Worm (Caenorhabditis elegans) whole organism, L4/young adult: Measurements from ENCODE around the gene Y70G10A.3.

Experiments
- W03F9.2 ChIP-seq: fragments of 150-350 bp; optimal IDR thresholded peaks from 2 replicates; lab custom pipeline; 2014; ENCODE audit warnings: missing biosample characterization, missing genetic modification characterization
- dao-5 ChIP-seq: sonication (generic microtip); optimal IDR thresholded peaks from 2 replicates; lab custom pipeline; 2016; ENCODE audit warnings: missing genotype, missing genetic modification characterization, moderate library complexity, missing compliant biosample characterization
- him-1 ChIP-seq: sonication (generic microtip); optimal IDR thresholded peaks from 2 replicates; lab custom pipeline; 2016; ENCODE audit warnings: missing genotype, missing genetic modification reagents, missing genetic modification characterization, missing compliant biosample characterization

DNA sequence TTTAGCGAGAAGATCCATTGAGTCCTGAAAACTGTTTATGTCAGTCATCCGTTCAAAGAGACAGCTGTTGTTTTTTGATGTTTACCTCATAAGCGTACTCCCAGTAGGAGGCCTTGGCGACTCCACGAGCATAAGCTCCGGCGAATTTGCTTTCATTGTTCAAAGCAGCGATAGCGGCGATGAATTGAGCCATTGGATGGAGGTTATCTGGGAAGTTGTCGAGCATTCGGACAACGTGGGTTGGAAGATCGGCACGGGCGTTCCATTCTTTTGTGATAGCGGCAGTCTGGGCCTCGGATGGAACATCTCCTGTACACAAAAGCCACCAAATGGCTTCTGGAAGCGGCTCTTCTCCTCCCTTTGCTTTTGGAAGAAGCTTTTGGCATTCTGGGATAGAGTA, 23.0 kb upstream of the Y70G10A.3 start:
- TF ChIP-seq dao-5 (tag; lab: Kevin White, UChicago) (no peak), W03F9.2 (tag; lab: Kevin White, UChicago) (no peak), him-1 (tag; lab: Kevin White, UChicago) (no peak)
